Worm (Caenorhabditis elegans) whole organism, young adult: ENCODE results near the gene fozi-1.

ENCODE experiments used
- C17E4.6 ChIP-seq: fragments of 200-800 bp; sonication (Bioruptor generic); IDR thresholded peaks from 2 replicates; pipeline ENCODE4 v1.3.6; 2022; ENCODE audit warnings: missing genetic modification reagents, missing genetic modification characterization, missing compliant biosample characterization
- D2030.7 ChIP-seq: fragments of 200-800 bp; sonication (Bioruptor generic); IDR thresholded peaks from 2 replicates; pipeline ENCODE4 v1.3.6; 2022; ENCODE audit warnings: missing genetic modification reagents, missing genetic modification characterization, missing compliant biosample characterization
- F39B2.1 ChIP-seq: fragments of 200-800 bp; sonication (Bioruptor generic); IDR thresholded peaks from 2 replicates; pipeline ENCODE4 v1.3.6; 2022; ENCODE audit warnings: missing genetic modification reagents, missing genetic modification characterization, missing compliant biosample characterization
- F49E8.2 ChIP-seq: sonication (generic microtip); optimal IDR thresholded peaks from 3 replicates; lab custom pipeline; 2017; ENCODE audit warnings: missing genetic modification characterization, mild to moderate bottlenecking, missing compliant biosample characterization, antibody characterized with exemption, moderate library complexity; ENCODE audit not compliant: insufficient read depth
- F57A8.1 ChIP-seq: fragments of 200-800 bp; sonication (Bioruptor generic); optimal IDR thresholded peaks from 2 replicates; lab custom pipeline; 2018; ENCODE audit warnings: mild to moderate bottlenecking, missing genetic modification characterization, moderate library complexity, missing compliant biosample characterization
- K11D2.4 ChIP-seq: fragments of 200-800 bp; sonication (Bioruptor generic); IDR thresholded peaks from 2 replicates; pipeline ENCODE4 v1.3.6; 2022; ENCODE audit warnings: missing genetic modification reagents, missing genetic modification characterization, missing compliant biosample characterization
- K12H6.12 ChIP-seq: fragments of 200-800 bp; sonication (Bioruptor generic); optimal IDR thresholded peaks from 2 replicates; lab custom pipeline; 2018; ENCODE audit warnings: mild to moderate bottlenecking, missing genetic modification characterization, missing compliant biosample characterization
- T26A5.8 ChIP-seq: sonication (generic microtip); optimal IDR thresholded peaks from 2 replicates; lab custom pipeline; 2016; ENCODE audit warnings: missing genetic modification characterization, missing compliant biosample characterization
- Y53F4B.3 ChIP-seq: fragments of 200-800 bp; sonication (Bioruptor generic); IDR thresholded peaks from 2 replicates; pipeline ENCODE4 v1.3.6; 2022; ENCODE audit warnings: missing genetic modification reagents, missing genetic modification characterization, missing compliant biosample characterization
- Y79H2A.3 ChIP-seq: fragments of 200-800 bp; sonication (Bioruptor generic); conservative IDR thresholded peaks from 2 replicates; pipeline ENCODE4 v1.3.6; 2022; ENCODE audit warnings: missing genetic modification reagents, missing genetic modification characterization, missing compliant biosample characterization
- Y95B8A.8 ChIP-seq: fragments of 200-800 bp; sonication (Bioruptor generic); IDR thresholded peaks from 2 replicates; pipeline ENCODE4 v1.3.6; 2022; ENCODE audit warnings: missing genetic modification reagents, missing genetic modification characterization, missing compliant biosample characterization
- aptf-3 ChIP-seq: fragments of 200-800 bp; sonication (Bioruptor generic); IDR thresholded peaks from 2 replicates; pipeline ENCODE4 v1.3.6; 2022; ENCODE audit warnings: missing genetic modification characterization, missing compliant biosample characterization
- attf-3 ChIP-seq: fragments of 200-800 bp; sonication (Bioruptor generic); conservative IDR thresholded peaks from 2 replicates; pipeline ENCODE4 v1.3.6; 2022; ENCODE audit warnings: missing genetic modification reagents, missing genetic modification characterization, missing compliant biosample characterization
- attf-5 ChIP-seq: fragments of 200-800 bp; sonication (Bioruptor generic); optimal IDR thresholded peaks from 2 replicates; lab custom pipeline; 2018; ENCODE audit warnings: mild to moderate bottlenecking, missing genetic modification characterization, missing compliant biosample characterization
- bed-2 ChIP-seq: fragments of 200-800 bp; sonication (Bioruptor generic); IDR thresholded peaks from 2 replicates; pipeline ENCODE4 v1.3.6; 2022; ENCODE audit warnings: missing genetic modification reagents, missing genetic modification characterization, missing compliant biosample characterization
- ceh-100 ChIP-seq: fragments of 200-800 bp; sonication (Bioruptor generic); IDR thresholded peaks from 2 replicates; pipeline ENCODE4 v1.3.6; 2022; ENCODE audit warnings: missing genetic modification reagents, missing genetic modification characterization, missing compliant biosample characterization
- ceh-27 ChIP-seq: fragments of 200-800 bp; sonication (Bioruptor generic); optimal IDR thresholded peaks from 2 replicates; lab custom pipeline; 2018; ENCODE audit warnings: mild to moderate bottlenecking, missing genetic modification characterization, moderate library complexity, missing compliant biosample characterization
- ceh-40 ChIP-seq: fragments of 200-800 bp; sonication (Bioruptor generic); IDR thresholded peaks from 2 replicates; pipeline ENCODE4 v1.3.6; 2022; ENCODE audit warnings: missing genetic modification characterization, missing compliant biosample characterization
- die-1 ChIP-seq: sonication (generic microtip); optimal IDR thresholded peaks from 2 replicates; lab custom pipeline; 2016; ENCODE audit warnings: missing genotype, mild to moderate bottlenecking, missing genetic modification characterization, missing compliant biosample characterization
- him-1 ChIP-seq: sonication (generic microtip); optimal IDR thresholded peaks from 2 replicates; lab custom pipeline; 2016; ENCODE audit warnings: missing genotype, missing genetic modification reagents, missing genetic modification characterization, missing compliant biosample characterization
- hlh-26 ChIP-seq: fragments of 200-800 bp; sonication (Bioruptor generic); conservative IDR thresholded peaks from 2 replicates; pipeline ENCODE4 v1.3.6; 2022; ENCODE audit warnings: missing genetic modification reagents, missing genetic modification characterization, missing compliant biosample characterization
- hsf-1 ChIP-seq: fragments of 200-800 bp; sonication (Bioruptor generic); IDR thresholded peaks from 2 replicates; pipeline ENCODE4 v1.3.6; 2022; ENCODE audit warnings: missing genetic modification reagents, missing genetic modification characterization, missing compliant biosample characterization
- let-526 ChIP-seq: fragments of 200-800 bp; sonication (Bioruptor generic); IDR thresholded peaks from 2 replicates; pipeline ENCODE4 v1.3.6; 2022; ENCODE audit warnings: missing genetic modification reagents, missing genetic modification characterization, missing compliant biosample characterization
- lin-54 ChIP-seq: fragments of 200-800 bp; sonication (Bioruptor generic); optimal IDR thresholded peaks from 2 replicates; lab custom pipeline; 2018; ENCODE audit warnings: mild to moderate bottlenecking, missing genetic modification characterization, missing compliant biosample characterization
- lsy-27 ChIP-seq: sonication (generic microtip); optimal IDR thresholded peaks from 2 replicates; lab custom pipeline; 2017; ENCODE audit warnings: missing genetic modification characterization, mild to moderate bottlenecking, missing compliant biosample characterization, antibody characterized with exemption, missing genotype, borderline replicate concordance; ENCODE audit not compliant: insufficient read depth
- madf-3 ChIP-seq: fragments of 200-800 bp; sonication (Bioruptor generic); IDR thresholded peaks from 2 replicates; pipeline ENCODE4 v1.3.6; 2022; ENCODE audit warnings: missing genetic modification reagents, missing genetic modification characterization, missing compliant biosample characterization
- mcd-1 ChIP-seq: fragments of 200-800 bp; sonication (Bioruptor generic); IDR thresholded peaks from 2 replicates; pipeline ENCODE4 v1.3.6; 2022; ENCODE audit warnings: missing genetic modification reagents, missing genetic modification characterization, missing compliant biosample characterization
- mel-28 ChIP-seq: sonication (generic microtip); optimal IDR thresholded peaks from 2 replicates; lab custom pipeline; 2016; ENCODE audit warnings: borderline replicate concordance, mild to moderate bottlenecking, missing genetic modification characterization, missing compliant biosample characterization
- mes-4 ChIP-seq: sonication (generic microtip); optimal IDR thresholded peaks from 2 replicates; lab custom pipeline; 2016; ENCODE audit warnings: missing genotype, missing genetic modification characterization, missing compliant biosample characterization
- nfya-1 ChIP-seq: sonication (generic microtip); optimal IDR thresholded peaks from 2 replicates; lab custom pipeline; 2017; ENCODE audit warnings: antibody characterized with exemption, missing compliant biosample characterization, missing genetic modification characterization, borderline replicate concordance; ENCODE audit not compliant: insufficient read depth
- nhr-179 ChIP-seq: sonication (generic microtip); optimal IDR thresholded peaks from 2 replicates; lab custom pipeline; 2016; ENCODE audit warnings: mild to moderate bottlenecking, missing genetic modification characterization, missing compliant biosample characterization
- nhr-27 ChIP-seq: fragments of 200-800 bp; sonication (Bioruptor generic); optimal IDR thresholded peaks from 2 replicates; lab custom pipeline; 2018; ENCODE audit warnings: mild to moderate bottlenecking, missing genetic modification characterization, moderate library complexity, missing compliant biosample characterization
- sdz-38 ChIP-seq: sonication (generic microtip); optimal IDR thresholded peaks from 2 replicates; lab custom pipeline; 2016; ENCODE audit warnings: missing genotype, missing genetic modification characterization, missing compliant biosample characterization
- snpc-4 ChIP-seq, 5 experiments: fragments of 150-350 bp in 1 of 5; sonication (generic microtip) in 4 of 5; optimal IDR thresholded peaks; 2 replicates each; lab custom pipeline; 2014 to 2018; ENCODE audit warnings: missing genetic modification characterization in 5 of 5, missing biosample characterization in 3 of 5, antibody characterized with exemption in 2 of 5, mild to moderate bottlenecking in 2 of 5, missing compliant biosample characterization in 2 of 5, missing genotype in 2 of 5, moderate library complexity in 2 of 5, missing genetic modification reagents in 1 of 5
- somi-1 ChIP-seq: fragments of 200-800 bp; sonication (Bioruptor generic); optimal IDR thresholded peaks from 2 replicates; lab custom pipeline; 2018; ENCODE audit warnings: mild to moderate bottlenecking, missing genetic modification characterization, missing compliant biosample characterization
- unc-62 ChIP-seq: fragments of 150-350 bp; optimal IDR thresholded peaks from 2 replicates; lab custom pipeline; 2014; ENCODE audit warnings: missing biosample characterization, missing genetic modification reagents, missing genetic modification characterization
- ztf-18 ChIP-seq: sonication (generic microtip); optimal IDR thresholded peaks from 2 replicates; lab custom pipeline; 2016; ENCODE audit warnings: missing genotype, mild to moderate bottlenecking, missing genetic modification characterization, missing compliant biosample characterization
- ztf-3 ChIP-seq: fragments of 200-800 bp; sonication (Bioruptor generic); optimal IDR thresholded peaks from 2 replicates; lab custom pipeline; 2018; ENCODE audit warnings: mild to moderate bottlenecking, missing genetic modification characterization, missing compliant biosample characterization

Gene fozi-1

DNA sequence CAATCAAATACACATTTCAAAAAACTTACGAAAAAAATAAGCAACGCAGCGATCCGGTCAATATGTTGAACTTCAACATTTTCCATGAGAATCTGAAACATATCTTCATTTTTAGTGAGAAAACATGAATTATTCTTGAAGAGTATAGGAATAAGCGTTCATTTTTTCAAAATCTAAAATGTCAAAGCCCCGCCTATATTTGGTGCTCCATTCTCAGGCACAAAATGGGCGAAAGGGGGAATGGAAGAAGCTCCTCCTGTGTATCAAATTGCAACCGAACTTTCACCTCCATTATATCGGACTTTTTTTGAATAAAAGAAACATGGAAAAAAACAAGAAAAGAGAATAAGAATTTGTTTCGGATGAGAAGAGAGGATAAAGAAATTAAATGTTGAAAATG, 25.0 kb downstream of the fozi-1 start, which contains the start of gene srx-45:
Gene srx-45 (minus strand): TSS at position 101 of the 400 bp plus-strand sequence.
- no peak for TF ChIP-seq F39B2.1
- no peak for TF ChIP-seq sdz-38 (tag; lab: Kevin White, UChicago)
- TF ChIP-seq F49E8.2 (tag; lab: Kevin White, UChicago): no peak
- TF ChIP-seq mes-4 (tag; lab: Kevin White, UChicago): no peak
- no peak for TF ChIP-seq Y95B8A.8 (GFP tag; lab: Robert Waterston, UW)
- no peak for TF ChIP-seq attf-3 (GFP tag; lab: Robert Waterston, UW)
- TF ChIP-seq ztf-18: no peak
- TF ChIP-seq T26A5.8: no peak
- TF ChIP-seq K11D2.4 (GFP tag; lab: Robert Waterston, UW): no peak
- no peak for TF ChIP-seq mel-28
- no peak for TF ChIP-seq lsy-27 (tag; lab: Kevin White, UChicago)
- TF ChIP-seq aptf-3 (GFP tag; lab: Robert Waterston, UW): no peak
- no peak for TF ChIP-seq snpc-4 (GFP tag; optimal IDR thresholded peaks at IDR 0.05; lab: Kevin White, UChicago)
- TF ChIP-seq snpc-4 (tag; optimal IDR thresholded peaks at IDR 0.05; lab: Kevin White, UChicago): no peak
- no peak for TF ChIP-seq F57A8.1 (GFP tag; lab: Kevin White, UChicago)
- no peak for TF ChIP-seq ceh-27 (GFP tag; lab: Kevin White, UChicago)
- TF ChIP-seq C17E4.6 (GFP tag; lab: Robert Waterston, UW): no peak
- no peak for TF ChIP-seq die-1 (tag; lab: Kevin White, UChicago)
- TF ChIP-seq Y53F4B.3 (GFP tag; lab: Robert Waterston, UW): no peak
- TF ChIP-seq bed-2 (GFP tag; lab: Robert Waterston, UW): no peak

DNA sequence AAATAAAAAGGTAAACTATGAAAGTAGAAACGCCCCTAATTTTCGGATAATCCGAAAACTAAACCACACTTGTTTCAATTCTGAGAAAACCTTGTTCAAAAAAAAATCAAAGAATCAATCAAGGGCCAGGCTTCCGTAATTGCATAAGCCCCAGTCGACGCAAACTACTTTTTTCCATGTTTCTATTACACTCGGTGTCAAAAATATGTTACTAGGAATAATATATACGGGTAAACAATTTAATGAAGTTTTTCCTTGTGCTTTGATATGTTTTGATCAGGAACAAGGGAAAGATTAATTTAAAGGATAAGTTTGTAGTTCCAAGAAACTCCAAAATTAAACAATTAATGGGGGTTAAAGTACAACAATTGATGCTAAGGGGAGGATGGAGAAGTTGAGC, 28.3 kb downstream of the fozi-1 start:
- TF ChIP-seq nfya-1 (tag; lab: Kevin White, UChicago) (no peak), K12H6.12 (tag; lab: Kevin White, UChicago) (no peak), C17E4.6 (GFP tag; lab: Robert Waterston, UW) (no peak), hlh-26 (GFP tag; lab: Robert Waterston, UW) (no peak), F49E8.2 (tag; lab: Kevin White, UChicago) (no peak), ztf-3 (no peak), let-526 (GFP tag; lab: Robert Waterston, UW) (no peak), nhr-27 (tag; lab: Kevin White, UChicago) (no peak)
- TF ChIP-seq, all 124 proteins: peak for 0

DNA sequence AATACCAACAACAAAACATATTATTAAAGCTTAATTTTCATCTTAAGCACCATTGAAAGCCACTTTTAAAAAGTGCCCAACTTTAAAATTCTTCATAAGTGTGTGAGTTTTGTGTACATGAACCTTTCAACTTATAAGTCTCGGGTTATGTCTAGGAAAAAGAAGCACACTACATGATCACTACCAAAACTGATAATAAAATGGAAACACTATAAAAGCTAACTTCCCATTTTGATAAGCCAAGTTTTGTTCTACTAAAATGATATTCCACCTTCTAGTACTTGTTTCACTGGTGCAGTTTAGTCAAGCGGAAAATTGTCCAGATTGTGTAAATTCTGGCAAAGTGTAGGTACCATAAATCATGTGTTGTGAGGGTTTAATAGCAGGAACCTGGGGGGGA, 32.9 kb downstream of the fozi-1 start, which contains the start of gene C40H1.8:
Gene C40H1.8 (plus strand): TSS at position 242 of the 400 bp plus-strand sequence.
- TF ChIP-seq unc-62 (GFP tag; lab: Kevin White, UChicago) (no peak), mcd-1 (GFP tag; lab: Robert Waterston, UW) (no peak), him-1 (tag; lab: Kevin White, UChicago) (no peak), T26A5.8 (no peak), ceh-40 (no peak), madf-3 (no peak), ceh-100 (no peak), D2030.7 (GFP tag; lab: Robert Waterston, UW) (no peak), lin-54 (no peak), hsf-1 (GFP tag; lab: Robert Waterston, UW) (no peak), Y53F4B.3 (GFP tag; lab: Robert Waterston, UW) (no peak), attf-5 (GFP tag; lab: Kevin White, UChicago) (no peak), somi-1 (GFP tag; lab: Kevin White, UChicago) (no peak), let-526 (GFP tag; lab: Robert Waterston, UW) (no peak), nhr-179 (tag; lab: Kevin White, UChicago) (no peak), Y79H2A.3 (no peak)
